Worm (Caenorhabditis elegans) whole organism, early embryonic: ENCODE measurements around the gene fat-3.

ENCODE experiments used
- aly-1 ChIP-seq: sonication (generic microtip); optimal IDR thresholded peaks from 2 replicates; lab custom pipeline; 2016; ENCODE audit warnings: missing genetic modification characterization, missing compliant biosample characterization
- ama-1 ChIP-seq: fragments of 150-350 bp; optimal IDR thresholded peaks from 2 replicates; lab custom pipeline; 2014
- flt-1 ChIP-seq: fragments of 200-800 bp; sonication (Bioruptor generic); IDR thresholded peaks from 2 replicates; pipeline ENCODE4 v1.3.6; 2022; ENCODE audit warnings: missing genetic modification characterization, missing compliant biosample characterization
- hmbx-1 ChIP-seq: sonication (generic microtip); optimal IDR thresholded peaks from 2 replicates; lab custom pipeline; 2016; ENCODE audit warnings: mild to moderate bottlenecking, missing genetic modification characterization, missing compliant biosample characterization
- hnd-1 ChIP-seq: sonication (generic microtip); optimal IDR thresholded peaks from 2 replicates; lab custom pipeline; 2016; ENCODE audit warnings: missing genetic modification characterization, missing compliant biosample characterization

- TF ChIP-seq hmbx-1 (tag; lab: Kevin White, UChicago) (no peak), ama-1 (lab: Kevin White, UChicago) (no peak), hnd-1 (tag; lab: Kevin White, UChicago) (no peak), aly-1 (tag; lab: Kevin White, UChicago) (no peak), flt-1 (GFP tag; lab: Robert Waterston, UW) (no peak)
Measured at ce11 chrIV:9811487-9811886, 8.7 kb downstream of the fat-3 start.
